Fruit fly (Drosophila melanogaster): Measurements from ENCODE around the gene fon.
A peak's percentile ranks its signal among the peaks of the same experiment; 100 is the strongest.

fon gene

DNA sequence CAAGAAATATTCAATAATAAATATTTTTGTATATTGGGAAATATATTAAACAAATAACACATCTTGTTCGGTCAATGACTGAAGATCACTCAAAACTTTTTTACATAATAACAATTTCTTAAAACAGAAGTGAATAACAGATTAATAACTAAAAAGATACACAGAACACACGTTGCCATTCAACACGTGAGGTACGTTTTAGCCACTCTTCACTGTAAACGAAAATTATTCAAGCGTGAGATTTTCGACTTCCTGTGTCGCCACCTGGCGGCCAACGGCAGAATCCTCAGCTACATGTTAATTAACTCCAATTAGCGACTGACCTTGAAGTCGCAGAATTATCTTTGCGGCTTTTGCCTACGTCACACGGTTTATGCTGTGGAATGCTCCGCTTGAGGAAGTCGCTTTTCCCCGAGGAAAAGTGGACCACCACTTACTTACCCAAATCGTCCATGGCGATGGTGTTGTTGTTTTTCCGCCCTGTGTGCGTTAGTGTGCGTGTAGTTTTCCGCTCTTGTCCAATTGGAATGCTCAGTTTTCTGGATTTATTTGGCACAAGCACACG, 39.8 kb upstream of the fon start (continued):
- no peak for TF ChIP-seq dan (GFP tag; IDR thresholded peaks at IDR 0.05)
- peak; percentile 62; the same call in 1 of the 2 replicates for TF ChIP-seq seq (GFP tag; IDR thresholded peaks at IDR 0.05)
- peak; percentile 66 for TF ChIP-seq CG13775 (GFP tag; optimal IDR thresholded peaks at IDR 0.05)
- TF ChIP-seq CG13424 (tag; optimal IDR thresholded peaks at IDR 0.05) = peak; percentile 74
- no peak for TF ChIP-seq Hey (tag; optimal IDR thresholded peaks at IDR 0.05)
- peak; percentile 72 for TF ChIP-seq az2 (GFP tag; optimal IDR thresholded peaks at IDR 0.05)
- peak; percentile 74 for TF ChIP-seq nmo (GFP tag; optimal IDR thresholded peaks at IDR 0.05)
- no peak for TF ChIP-seq jigr1 (GFP tag; IDR thresholded peaks at IDR 0.05)
- TF ChIP-seq CHES-1-like (GFP tag; optimal IDR thresholded peaks at IDR 0.05) = peak; percentile 29
- TF ChIP-seq cg (GFP tag; optimal IDR thresholded peaks at IDR 0.05) = no peak
- peak; percentile 55 for TF ChIP-seq Hr3 (GFP tag; optimal IDR thresholded peaks at IDR 0.05)
- TF ChIP-seq exex (tag; optimal IDR thresholded peaks at IDR 0.05) = peak; percentile 68
- TF ChIP-seq esg (GFP tag; conservative IDR thresholded peaks at IDR 0.05) = peak; percentile 69
- TF ChIP-seq Gug (GFP tag; IDR thresholded peaks at IDR 0.05) = peak; percentile 76
- peak; percentile 16; the same call in 1 of the 2 replicates for TF ChIP-seq Poxn (GFP tag; IDR thresholded peaks at IDR 0.05)
- peak; percentile 24 for TF ChIP-seq CG7786 (GFP tag; optimal IDR thresholded peaks at IDR 0.05)
- TF ChIP-seq sima (GFP tag; optimal IDR thresholded peaks at IDR 0.05) = no peak
- peak; percentile 40 for TF ChIP-seq Atf-2 (GFP tag; optimal IDR thresholded peaks at IDR 0.05)
- no peak for TF ChIP-seq NC2β (GFP tag; optimal IDR thresholded peaks at IDR 0.05)
- TF ChIP-seq CG10979 (tag; optimal IDR thresholded peaks at IDR 0.05) = peak; percentile 75
- TF ChIP-seq eve (GFP tag; optimal IDR thresholded peaks at IDR 0.05) = no peak
- TF ChIP-seq tx (GFP tag; optimal IDR thresholded peaks at IDR 0.05) = no peak
- TF ChIP-seq bowl (GFP tag; IDR thresholded peaks at IDR 0.05) = no peak
- peak; percentile 46; the same call in 1 of the 2 replicates for TF ChIP-seq ap (GFP tag; IDR thresholded peaks at IDR 0.05)
- no peak for TF ChIP-seq HLH4C (GFP tag; IDR thresholded peaks at IDR 0.05; ENCODE audit: partially characterized antibody)
- TF ChIP-seq en (GFP tag; optimal IDR thresholded peaks at IDR 0.05) = peak; percentile 73
- peak; percentile 64 for TF ChIP-seq Antp (GFP tag; optimal IDR thresholded peaks at IDR 0.05)
- peak; percentile 51 for TF ChIP-seq CG10267 (tag; optimal IDR thresholded peaks at IDR 0.05)
- no peak for TF ChIP-seq Drgx (GFP tag; IDR thresholded peaks at IDR 0.05)
- TF ChIP-seq CG3726 (GFP tag; IDR thresholded peaks at IDR 0.05) = peak; percentile 71; the same call in 1 of the 3 replicates
- TF ChIP-seq CG4328 (GFP tag; optimal IDR thresholded peaks at IDR 0.05) = peak; percentile 34
- TF ChIP-seq Hr39 (optimal IDR thresholded peaks at IDR 0.05) = no peak
- peak; percentile 32 for TF ChIP-seq Asciz (GFP tag; optimal IDR thresholded peaks at IDR 0.05)
- 0 out of 2 replicates have a peak, but pooled peaks have one; percentile 7 for TF ChIP-seq CG5953 (GFP tag; IDR thresholded peaks at IDR 0.05)
- TF ChIP-seq peb (GFP tag; IDR thresholded peaks at IDR 0.05) = peak; percentile 36; the same call in 1 of the 2 replicates
- peak; percentile 60 for TF ChIP-seq CG15696 (tag; optimal IDR thresholded peaks at IDR 0.05)
- TF ChIP-seq CG18599 (GFP tag; optimal IDR thresholded peaks at IDR 0.05) = peak; percentile 80
- TF ChIP-seq sna (GFP tag; IDR thresholded peaks at IDR 0.05; ENCODE audit: partially characterized antibody) = no peak
- TF ChIP-seq CG9609 (GFP tag; optimal IDR thresholded peaks at IDR 0.05) = peak; percentile 38
- peak in 1 of 2 experiments; percentile 73 for TF ChIP-seq bsh (GFP tag; optimal IDR thresholded peaks at IDR 0.05)
- TF ChIP-seq CG14965 (GFP tag; optimal IDR thresholded peaks at IDR 0.05; ENCODE audit: borderline replicate concordance) = peak; percentile 95
- TF ChIP-seq Dref (GFP tag; IDR thresholded peaks at IDR 0.05) = no peak
- TF ChIP-seq crp (GFP tag; optimal IDR thresholded peaks at IDR 0.05) = no peak
- TF ChIP-seq Mad (GFP tag; optimal IDR thresholded peaks at IDR 0.05) = peak; percentile 28
- peak; percentile 65 for TF ChIP-seq BtbVII (GFP tag; optimal IDR thresholded peaks at IDR 0.05)
- no peak for TF ChIP-seq hth (optimal IDR thresholded peaks at IDR 0.05)
- TF ChIP-seq Dbx (GFP tag; IDR thresholded peaks at IDR 0.05) = peak; percentile 43; the same call in 2 of the 3 replicates
- TF ChIP-seq MTF-1 (GFP tag; optimal IDR thresholded peaks at IDR 0.05; ENCODE audit: borderline replicate concordance) = peak; percentile 53
- peak; percentile 15 for TF ChIP-seq Dad (GFP tag; optimal IDR thresholded peaks at IDR 0.05)
- peak; percentile 23; the same call in 1 of the 2 replicates for TF ChIP-seq Oaz (GFP tag; IDR thresholded peaks at IDR 0.05)
